Fruit fly (Drosophila melanogaster): ENCODE data around the gene CG43814.

Gene CG43814

DNA sequence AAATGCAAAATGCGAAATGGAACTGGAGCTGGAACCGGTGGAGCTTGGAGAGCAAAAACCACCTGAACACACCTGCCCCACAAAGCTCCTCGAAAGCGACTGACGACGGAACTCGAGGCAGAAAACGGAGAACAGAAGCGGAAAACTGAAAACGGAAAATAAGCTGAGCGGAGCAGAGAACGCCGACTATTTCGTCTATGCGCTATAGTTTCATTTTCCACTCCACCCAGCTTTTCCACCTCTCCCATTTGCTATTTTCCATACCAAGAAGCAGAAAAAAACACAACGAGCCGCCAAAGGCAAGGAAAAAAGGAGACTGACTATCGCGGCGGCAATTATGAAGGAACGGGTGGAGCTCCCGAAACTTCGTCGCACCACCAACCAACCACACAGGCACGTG, 12.3 kb downstream of the CG43814 start, which contains the start of gene ham:
TSS of gene ham (minus strand) at position 101 of the 400 bp plus-strand sequence.
- TF ChIP-seq Met (GFP tag; optimal IDR thresholded peaks at IDR 0.05) (no peak), lz (GFP tag; optimal IDR thresholded peaks at IDR 0.05) (no peak), Gug (GFP tag; IDR thresholded peaks at IDR 0.05) (no peak), CG4318 (GFP tag; optimal IDR thresholded peaks at IDR 0.05) (no peak), CG3032 (tag; optimal IDR thresholded peaks at IDR 0.05) (no peak), salr (GFP tag; optimal IDR thresholded peaks at IDR 0.05) (no peak), net (GFP tag; optimal IDR thresholded peaks at IDR 0.05) (no peak), Blimp-1 (GFP tag; optimal IDR thresholded peaks at IDR 0.05) (no peak), CG31627 (GFP tag; optimal IDR thresholded peaks at IDR 0.05) (no peak), Ets96B (tag; optimal IDR thresholded peaks at IDR 0.05) (no peak), CG7368 (GFP tag; optimal IDR thresholded peaks at IDR 0.05) (no peak), CG11294 (GFP tag; IDR thresholded peaks at IDR 0.05) (no peak), CG8119 (GFP tag; IDR thresholded peaks at IDR 0.05) (no peak), Eip75B (GFP tag; optimal IDR thresholded peaks at IDR 0.05) (no peak)

DNA sequence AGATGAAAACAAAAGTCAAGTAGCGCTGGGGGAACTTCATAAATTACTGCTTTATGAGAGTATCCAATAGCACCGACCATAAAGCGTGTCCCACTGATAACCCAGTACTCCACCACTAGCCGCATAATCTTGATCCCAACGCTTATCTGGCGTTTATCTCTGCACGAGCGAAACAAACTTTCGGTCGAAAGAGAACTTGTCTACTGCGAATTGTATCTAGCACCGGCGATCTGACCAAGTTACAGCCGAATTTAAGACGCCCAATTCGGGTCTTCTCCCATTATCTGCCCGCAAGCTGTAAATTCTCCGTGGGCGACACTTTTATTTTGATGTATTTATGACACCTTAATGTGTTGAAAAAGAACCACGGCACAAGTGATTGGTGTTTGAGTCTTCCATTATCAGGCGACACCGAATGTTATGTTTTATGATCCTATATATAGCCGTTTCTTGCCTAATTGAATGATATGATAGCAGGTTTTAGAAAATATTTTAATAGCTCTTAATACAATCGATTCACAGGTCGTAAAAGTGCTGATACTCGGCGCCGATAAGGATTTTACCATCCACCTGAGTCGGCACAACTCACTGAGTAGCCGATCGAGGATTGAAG, 15.3 kb downstream of the CG43814 start:
- no peak for TF ChIP-seq dsx (GFP tag; optimal IDR thresholded peaks at IDR 0.05; ENCODE audit: poor library complexity, severe bottlenecking)
- no peak for TF ChIP-seq CG1621 (tag; optimal IDR thresholded peaks at IDR 0.05)
- TF ChIP-seq eg (GFP tag; IDR thresholded peaks at IDR 0.05), result no peak
- TF ChIP-seq OdsH (GFP tag; optimal IDR thresholded peaks at IDR 0.05), result no peak
- TF ChIP-seq CG10631 (GFP tag; optimal IDR thresholded peaks at IDR 0.05), result no peak
- TF ChIP-seq CG7368 (GFP tag; optimal IDR thresholded peaks at IDR 0.05), result no peak
- no peak for TF ChIP-seq CG6792 (GFP tag; optimal IDR thresholded peaks at IDR 0.05)
- TF ChIP-seq Lpt (GFP tag; optimal IDR thresholded peaks at IDR 0.05), result no peak
- no peak for TF ChIP-seq topi (GFP tag; optimal IDR thresholded peaks at IDR 0.05)
- no peak for TF ChIP-seq CG15336 (GFP tag; IDR thresholded peaks at IDR 0.05)
- no peak for TF ChIP-seq CG10669 (GFP tag; optimal IDR thresholded peaks at IDR 0.05)
- TF ChIP-seq CG4318 (GFP tag; optimal IDR thresholded peaks at IDR 0.05), result no peak
- TF ChIP-seq Eip78C (GFP tag), result no peak
- no peak for TF ChIP-seq net (GFP tag; optimal IDR thresholded peaks at IDR 0.05)
- TF ChIP-seq Met (GFP tag; optimal IDR thresholded peaks at IDR 0.05), result no peak
- TF ChIP-seq esn (GFP tag; optimal IDR thresholded peaks at IDR 0.05), result no peak

DNA sequence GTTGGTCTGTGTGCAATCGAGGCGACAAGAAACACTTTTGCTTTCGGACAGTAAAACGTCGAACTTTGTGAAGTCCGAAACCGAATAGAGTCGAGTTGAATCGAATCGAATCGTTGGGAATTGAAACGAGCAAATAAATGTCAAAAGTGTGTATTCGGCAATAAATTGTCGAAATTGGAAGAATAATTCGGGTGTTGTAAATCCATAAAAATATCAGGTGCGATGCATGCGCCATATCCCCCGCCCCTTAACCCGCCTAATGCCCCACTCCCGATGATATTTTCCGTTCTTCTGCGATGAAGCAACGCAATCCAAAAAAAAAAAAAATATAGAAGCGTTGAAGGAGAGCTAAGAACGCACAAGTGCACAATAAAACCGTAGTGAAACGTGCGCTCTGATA, 16.2 kb downstream of the CG43814 start:
- TF ChIP-seq vri (GFP tag; optimal IDR thresholded peaks at IDR 0.05) (peak; percentile 58), fd85E (GFP tag; optimal IDR thresholded peaks at IDR 0.05) (no peak)

DNA sequence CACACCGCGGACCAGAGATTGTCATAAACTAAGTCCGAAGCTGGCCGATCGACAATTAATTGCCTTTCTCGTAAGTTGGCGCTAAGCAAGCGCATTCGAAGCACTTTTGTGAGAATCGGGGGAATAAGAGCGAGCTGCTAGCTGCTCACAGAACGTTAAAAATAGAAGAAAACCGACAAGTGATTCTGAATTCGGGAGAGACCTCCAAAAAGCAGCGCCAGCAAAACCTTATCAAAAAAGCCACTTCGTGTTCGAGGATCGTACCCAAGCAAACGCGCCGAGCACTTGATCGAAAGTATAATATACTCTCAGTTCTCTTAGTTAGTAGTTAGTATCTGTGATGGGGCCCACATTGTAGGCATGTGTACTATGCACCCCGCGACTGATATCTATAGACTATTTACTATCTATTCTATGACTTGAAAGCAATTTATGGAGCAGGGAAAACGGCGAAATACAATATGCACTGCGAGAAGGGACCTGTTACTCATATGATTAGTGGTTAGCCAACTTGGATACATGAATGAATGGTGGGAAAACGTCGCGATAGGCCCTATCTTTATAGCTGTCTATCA, 17.6 kb downstream of the CG43814 start:
- no peak for TF ChIP-seq Sox102F (GFP tag; optimal IDR thresholded peaks at IDR 0.05)

DNA sequence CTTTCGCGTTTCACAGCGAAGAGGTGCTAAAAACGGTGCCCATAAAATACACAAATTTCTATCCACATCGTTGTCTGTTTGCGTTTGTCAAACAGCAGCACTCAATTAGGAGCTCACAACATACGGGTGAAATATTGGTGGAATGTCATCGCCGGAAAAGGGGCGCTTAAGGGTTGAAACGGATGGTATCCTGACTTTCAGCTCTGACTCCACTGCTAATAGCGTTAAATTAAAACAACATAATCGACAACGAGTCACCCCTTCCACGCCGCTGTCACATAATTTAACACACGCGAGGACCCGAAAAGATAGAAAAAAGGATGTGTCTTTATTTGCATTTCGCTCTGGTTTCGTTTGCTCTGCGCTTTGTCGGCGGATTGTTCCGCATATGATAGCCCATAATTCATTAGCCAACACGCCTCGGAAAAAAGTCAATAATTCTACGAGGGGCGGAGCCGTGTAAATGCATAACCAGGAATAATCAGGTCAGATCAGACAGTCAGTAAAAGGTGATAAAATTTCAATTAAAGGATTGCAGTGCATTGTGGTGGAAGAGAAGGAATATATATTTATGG, 20.0 kb downstream of the CG43814 start:
- TF ChIP-seq eg (GFP tag; IDR thresholded peaks at IDR 0.05) (no peak), fkh (GFP tag; optimal IDR thresholded peaks at IDR 0.05) (peak; percentile 34)

Measured in whole organism, prepupa.